Fruit fly (Drosophila melanogaster) whole organism, wandering third instar larva: Measurements from ENCODE around the gene CG43998.

Experiments used
- Abd-B ChIP-seq: fragments of >200 bp; optimal IDR thresholded peaks from 2 replicates; lab custom pipeline; 2017; ENCODE audit warnings: missing biosample characterization, missing genetic modification characterization
- CG32264 ChIP-seq: fragments of 200-800 bp; sonication (Bioruptor generic); optimal IDR thresholded peaks from 2 replicates; lab custom pipeline; 2016; ENCODE audit warnings: missing biosample characterization, missing genetic modification characterization
- CG9705 ChIP-seq: fragments of 200-800 bp; sonication (Bioruptor generic); optimal IDR thresholded peaks from 2 replicates; lab custom pipeline; 2018; ENCODE audit warnings: missing biosample characterization, mild to moderate bottlenecking, missing genetic modification characterization
- CrebA ChIP-seq: fragments of 200-800 bp; sonication (Bioruptor generic); optimal IDR thresholded peaks from 2 replicates; lab custom pipeline; 2016; ENCODE audit warnings: missing biosample characterization, mild to moderate bottlenecking, missing genetic modification characterization, borderline replicate concordance
- Dfd ChIP-seq: fragments of >200 bp; optimal IDR thresholded peaks from 2 replicates; lab custom pipeline; 2017; ENCODE audit warnings: missing biosample characterization, missing genetic modification characterization
- Dif ChIP-seq: fragments of 200-275, 200-300 bp; sonication (Bioruptor generic); optimal IDR thresholded peaks from 2 replicates; lab custom pipeline; 2018; ENCODE audit warnings: missing biosample characterization, missing genetic modification characterization; ENCODE audit not compliant: partially characterized antibody
- GATAd ChIP-seq: sonication (Bioruptor generic); optimal IDR thresholded peaks from 2 replicates; lab custom pipeline; 2016; ENCODE audit warnings: missing biosample characterization, missing genetic modification characterization
- HLH106 ChIP-seq: fragments of 200-800 bp; optimal IDR thresholded peaks from 3 replicates; lab custom pipeline; 2019; ENCODE audit warnings: missing biosample characterization, mild to moderate bottlenecking, missing genetic modification characterization, moderate library complexity
- Hnf4 ChIP-seq: fragments of 200-800 bp; sonication (Bioruptor generic); optimal IDR thresholded peaks from 2 replicates; lab custom pipeline; 2016; ENCODE audit warnings: missing biosample characterization, mild to moderate bottlenecking, missing genetic modification characterization
- Hr78 ChIP-seq: fragments of >200 bp; optimal IDR thresholded peaks from 2 replicates; lab custom pipeline; 2017; ENCODE audit warnings: missing biosample characterization, missing genetic modification characterization
- Hr83 ChIP-seq: fragments of 200-300 bp; sonication (Bioruptor generic); optimal IDR thresholded peaks from 2 replicates; lab custom pipeline; 2016; ENCODE audit warnings: missing biosample characterization, mild to moderate bottlenecking, missing genetic modification characterization, moderate library complexity; ENCODE audit not compliant: poor library complexity, severe bottlenecking
- Jra ChIP-seq: sonication (Bioruptor generic); optimal IDR thresholded peaks from 2 replicates; lab custom pipeline; 2016; ENCODE audit warnings: missing biosample characterization, missing genetic modification characterization
- Mio ChIP-seq: sonication (Bioruptor generic); optimal IDR thresholded peaks from 2 replicates; lab custom pipeline; 2016; ENCODE audit warnings: missing biosample characterization, missing genetic modification characterization
- Myc ChIP-seq: fragments of >200 bp; optimal IDR thresholded peaks from 2 replicates; lab custom pipeline; 2017
- N ChIP-seq: fragments of >200 bp; optimal IDR thresholded peaks from 2 replicates; lab custom pipeline; 2018; ENCODE audit warnings: missing biosample characterization, missing external identifiers, missing genetic modification characterization
- OdsH ChIP-seq: fragments of 200-800 bp; sonication (Bioruptor generic); optimal IDR thresholded peaks from 2 replicates; lab custom pipeline; 2016; ENCODE audit warnings: missing biosample characterization, mild to moderate bottlenecking, missing genetic modification characterization
- Rel ChIP-seq, 2 experiments: fragments of 200-800 bp; sonication (Bioruptor generic) in 1 of 2; optimal IDR thresholded peaks; 2 replicates in 1 of 2; 3 replicates in 1 of 2; lab custom pipeline; 2016 to 2019; ENCODE audit warnings: mild to moderate bottlenecking in 2 of 2, missing biosample characterization in 2 of 2, missing genetic modification characterization in 2 of 2, moderate library complexity in 1 of 2
- Sp1 ChIP-seq: fragments of 200-800 bp; sonication (Bioruptor generic); optimal IDR thresholded peaks from 3 replicates; lab custom pipeline; 2019; ENCODE audit warnings: missing biosample characterization, mild to moderate bottlenecking, missing genetic modification characterization, moderate library complexity
- Vsx2 ChIP-seq: fragments of 200-300, 225-300 bp; sonication (Bioruptor generic); optimal IDR thresholded peaks from 2 replicates; lab custom pipeline; 2018; ENCODE audit warnings: missing biosample characterization, missing genetic modification characterization; ENCODE audit not compliant: partially characterized antibody
- br ChIP-seq: fragments of 200-800 bp; sonication (Bioruptor generic); optimal IDR thresholded peaks from 2 replicates; lab custom pipeline; 2016; ENCODE audit warnings: missing biosample characterization, missing genetic modification characterization
- brk ChIP-seq: fragments of 200-800 bp; sonication (Bioruptor generic); optimal IDR thresholded peaks from 2 replicates; lab custom pipeline; 2016; ENCODE audit warnings: missing biosample characterization, mild to moderate bottlenecking, missing genetic modification characterization
- dl ChIP-seq, 2 experiments: fragments of 175-275, 200-275 bp in 1 of 2; fragments of 200-275 bp in 1 of 2; sonication (Bioruptor generic); optimal IDR thresholded peaks; lab custom pipeline; 2018; ENCODE audit warnings: mild to moderate bottlenecking in 2 of 2, missing biosample characterization in 2 of 2, missing genetic modification characterization in 2 of 2, moderate library complexity in 2 of 2; ENCODE audit not compliant: partially characterized antibody in 2 of 2, insufficient read depth in 1 of 2
- dmrt93B ChIP-seq: fragments of 200-800 bp; sonication (Bioruptor generic); optimal IDR thresholded peaks from 2 replicates; lab custom pipeline; 2018; ENCODE audit warnings: missing biosample characterization, mild to moderate bottlenecking, missing genetic modification characterization
- dsf ChIP-seq: sonication (Bioruptor generic); optimal IDR thresholded peaks from 2 replicates; lab custom pipeline; 2016; ENCODE audit warnings: missing biosample characterization, missing genetic modification characterization, borderline replicate concordance
- ey ChIP-seq: fragments of 200-800 bp; sonication (Bioruptor generic); optimal IDR thresholded peaks from 2 replicates; lab custom pipeline; 2016; ENCODE audit warnings: missing biosample characterization, missing genetic modification characterization
- foxo ChIP-seq, 2 experiments: fragments of 200-800 bp; sonication (Bioruptor generic); optimal IDR thresholded peaks; 2 replicates in 1 of 2; 3 replicates in 1 of 2; lab custom pipeline; 2016 to 2017; ENCODE audit warnings: missing biosample characterization in 2 of 2, missing genetic modification characterization in 2 of 2
- fru ChIP-seq: fragments of 200-800 bp; sonication (Bioruptor generic); optimal IDR thresholded peaks from 3 replicates; lab custom pipeline; 2016; ENCODE audit warnings: missing biosample characterization, mild to moderate bottlenecking, missing genetic modification characterization
- h ChIP-seq: fragments of 200-800 bp; sonication (Bioruptor generic); optimal IDR thresholded peaks from 3 replicates; lab custom pipeline; 2016; ENCODE audit warnings: missing biosample characterization, mild to moderate bottlenecking, missing genetic modification characterization
- jim ChIP-seq: fragments of 175-275, 200-325 bp; sonication (Bioruptor generic); optimal IDR thresholded peaks from 2 replicates; lab custom pipeline; 2016; ENCODE audit warnings: missing biosample characterization, mild to moderate bottlenecking, missing genetic modification characterization
- lola ChIP-seq: fragments of >200 bp; optimal IDR thresholded peaks from 2 replicates; lab custom pipeline; 2017; ENCODE audit warnings: missing biosample characterization, missing genetic modification characterization
- pan ChIP-seq: fragments of >200 bp; optimal IDR thresholded peaks from 2 replicates; lab custom pipeline; 2017
- psq ChIP-seq: fragments of 200-800 bp; sonication (Bioruptor generic); optimal IDR thresholded peaks from 3 replicates; lab custom pipeline; 2017; ENCODE audit warnings: missing biosample characterization, mild to moderate bottlenecking, missing genetic modification characterization, moderate library complexity
- rgr ChIP-seq: fragments of 200-800 bp; sonication (Bioruptor generic); optimal IDR thresholded peaks from 3 replicates; lab custom pipeline; 2016; ENCODE audit warnings: missing biosample characterization, mild to moderate bottlenecking, missing genetic modification characterization
- sage ChIP-seq: fragments of 200-800 bp; sonication (Bioruptor generic); optimal IDR thresholded peaks from 2 replicates; lab custom pipeline; 2016; ENCODE audit warnings: missing biosample characterization, mild to moderate bottlenecking, missing genetic modification characterization
- sv ChIP-seq: fragments of 200-800 bp; sonication (Bioruptor generic); optimal IDR thresholded peaks from 3 replicates; lab custom pipeline; 2016; ENCODE audit warnings: missing biosample characterization, missing genetic modification characterization
- tai ChIP-seq: sonication (Bioruptor generic); optimal IDR thresholded peaks from 2 replicates; lab custom pipeline; 2016; ENCODE audit warnings: missing biosample characterization, missing genetic modification characterization
- usp ChIP-seq: fragments of >200 bp; optimal IDR thresholded peaks from 2 replicates; lab custom pipeline; 2017; ENCODE audit warnings: missing biosample characterization, missing genetic modification characterization
- woc ChIP-seq: sonication (Bioruptor generic); optimal IDR thresholded peaks from 2 replicates; lab custom pipeline; 2016; ENCODE audit warnings: missing biosample characterization, mild to moderate bottlenecking, missing genetic modification characterization

CG43998 gene

DNA sequence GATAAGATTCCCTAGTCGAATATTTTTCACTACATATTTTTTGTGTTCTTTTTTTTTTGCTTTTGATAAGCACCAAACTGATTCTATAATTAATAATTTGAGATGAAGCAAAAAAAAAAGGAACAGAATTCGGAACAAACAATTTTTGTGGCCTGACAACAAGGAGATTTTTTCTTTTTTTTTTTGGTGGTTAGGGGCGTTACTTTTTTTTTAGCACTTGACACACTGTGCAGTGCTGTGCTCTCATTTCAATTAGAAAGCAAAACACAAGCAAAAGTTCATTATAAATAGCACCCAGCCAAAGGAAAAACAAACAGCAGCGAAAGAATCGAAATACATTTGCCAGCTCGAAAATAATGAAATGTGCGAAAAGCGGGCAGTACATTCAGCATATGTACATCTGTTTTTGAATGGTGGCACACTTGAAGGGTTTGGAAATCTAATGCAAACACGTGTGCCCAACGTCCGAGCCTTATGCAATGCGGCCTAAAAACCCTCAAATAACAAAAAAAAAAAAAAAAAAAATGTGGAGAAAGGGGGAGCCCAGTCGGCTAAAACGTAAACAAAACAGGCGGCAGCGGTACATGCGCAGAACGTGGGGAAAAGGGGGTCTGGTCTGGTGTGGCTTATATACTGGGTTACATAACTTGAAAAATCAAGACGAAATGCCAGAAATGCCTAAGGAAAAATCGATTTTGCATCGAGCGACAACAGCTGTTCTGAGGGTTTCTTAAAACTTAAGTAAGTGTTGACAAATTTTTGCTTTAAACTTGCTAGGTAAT, 13.0 kb upstream of the CG43998 start:
- no peak for TF ChIP-seq HLH106 (tag; lab: Kevin White, UChicago)
- peak; percentile 34 to 50 for TF ChIP-seq foxo (GFP tag; optimal IDR thresholded peaks at IDR 0.05; lab: Kevin White, UChicago)
- TF ChIP-seq dsf (GFP tag; lab: Kevin White, UChicago) = no peak
- no peak for TF ChIP-seq OdsH (GFP tag; lab: Kevin White, UChicago)
- TF ChIP-seq h (GFP tag; lab: Kevin White, UChicago) = peak; percentile 30
- TF ChIP-seq jim (GFP tag; lab: Kevin White, UChicago) = no peak
- no peak for TF ChIP-seq Sp1 (GFP tag; lab: Kevin White, UChicago)
- TF ChIP-seq GATAd (GFP tag; lab: Kevin White, UChicago) = no peak
- TF ChIP-seq Jra = no peak
- TF ChIP-seq Mio (GFP tag; lab: Kevin White, UChicago) = no peak
- peak; percentile 30 for TF ChIP-seq fru (GFP tag; lab: Kevin White, UChicago)
- no peak for TF ChIP-seq Hr78 (GFP tag; lab: Kevin White, UChicago)
- TF ChIP-seq CG9705 (GFP tag; lab: Kevin White, UChicago) = no peak
- TF ChIP-seq Hnf4 (GFP tag; lab: Kevin White, UChicago) = peak; percentile 20
- no peak for TF ChIP-seq pan (lab: Kevin White, UChicago)
- TF ChIP-seq ey (GFP tag; lab: Kevin White, UChicago) = peak; percentile 21
- TF ChIP-seq Abd-B (GFP tag; lab: Kevin White, UChicago) = no peak
- TF ChIP-seq Rel (GFP tag; optimal IDR thresholded peaks at IDR 0.05; lab: Kevin White, UChicago) = peak; percentile 19
- peak; percentile 71 for TF ChIP-seq Rel (tag; optimal IDR thresholded peaks at IDR 0.05; lab: Kevin White, UChicago)
- TF ChIP-seq usp = no peak
- no peak for TF ChIP-seq dmrt93B (GFP tag; lab: Kevin White, UChicago)
- no peak for TF ChIP-seq CrebA
- TF ChIP-seq N (GFP tag; lab: Kevin White, UChicago) = no peak
- no peak for TF ChIP-seq sv
- TF ChIP-seq sage (GFP tag; lab: Kevin White, UChicago) = no peak
- TF ChIP-seq tai (GFP tag; lab: Kevin White, UChicago) = no peak
- TF ChIP-seq rgr (GFP tag; lab: Kevin White, UChicago) = peak; percentile 2
- no peak for TF ChIP-seq Vsx2 (GFP tag; lab: Kevin White, UChicago)
- TF ChIP-seq lola = no peak
- no peak for TF ChIP-seq Dif (GFP tag; lab: Kevin White, UChicago)
- no peak for TF ChIP-seq br (GFP tag; lab: Kevin White, UChicago)
- no peak for TF ChIP-seq psq (GFP tag; lab: Kevin White, UChicago)
- no peak for TF ChIP-seq CG32264 (GFP tag; lab: Kevin White, UChicago)
- no peak for TF ChIP-seq dl (GFP tag; optimal IDR thresholded peaks at IDR 0.05; lab: Kevin White, UChicago; ENCODE audit: insufficient read depth in 1 of 2, partially characterized antibody in 2 of 2)
- no peak for TF ChIP-seq Myc (lab: Kevin White, UChicago)
- no peak for TF ChIP-seq brk (GFP tag; lab: Kevin White, UChicago)
- no peak for TF ChIP-seq Hr83 (GFP tag; lab: Kevin White, UChicago)
- peak; percentile 29 for TF ChIP-seq woc (GFP tag; lab: Kevin White, UChicago)
- no peak for TF ChIP-seq Dfd (GFP tag; lab: Kevin White, UChicago)

dm6 chr3R:23940840-23941364, 12.1 kb upstream of the CG43998 start:
- TF ChIP-seq CG32264 (GFP tag; lab: Kevin White, UChicago) = no peak
- peak; percentile 7 for TF ChIP-seq dmrt93B (GFP tag; lab: Kevin White, UChicago)
